Worm (Caenorhabditis elegans) whole organism, L4 larva: ENCODE measurements around the gene stc-1.

Experiments
- T20F7.1 ChIP-seq: fragments of 200-800 bp; sonication (Bioruptor generic); optimal IDR thresholded peaks from 2 replicates; lab custom pipeline; 2018; ENCODE audit warnings: mild to moderate bottlenecking, missing genetic modification characterization, missing compliant biosample characterization
- fkh-10 ChIP-seq: fragments of 150-350 bp; optimal IDR thresholded peaks from 2 replicates; lab custom pipeline; 2014; ENCODE audit warnings: missing biosample characterization, missing genetic modification reagents, missing genetic modification characterization
- hif-1 ChIP-seq, 2 experiments: sonication (generic microtip); optimal IDR thresholded peaks; 2 replicates each; lab custom pipeline; 2016 to 2017; ENCODE audit warnings: missing compliant biosample characterization in 2 of 2, missing genetic modification characterization in 2 of 2, missing genetic modification reagents in 2 of 2, missing genotype in 2 of 2, mild to moderate bottlenecking in 1 of 2
- jun-1 ChIP-seq: fragments of 150-350 bp; optimal IDR thresholded peaks from 2 replicates; lab custom pipeline; 2014; ENCODE audit warnings: missing biosample characterization, missing genetic modification reagents, missing genetic modification characterization
- lir-3 ChIP-seq: sonication (generic microtip); optimal IDR thresholded peaks from 2 replicates; lab custom pipeline; 2016; ENCODE audit warnings: mild to moderate bottlenecking, missing genetic modification characterization, missing compliant biosample characterization
- nhr-10 ChIP-seq: fragments of 150-350 bp; optimal IDR thresholded peaks from 2 replicates; lab custom pipeline; 2014; ENCODE audit warnings: missing biosample characterization, missing genetic modification characterization
- tra-1 ChIP-seq: fragments of 200-800 bp; sonication (Bioruptor generic); IDR thresholded peaks from 2 replicates; pipeline ENCODE4 v1.3.6; 2022; ENCODE audit warnings: missing genetic modification reagents, missing genetic modification characterization, missing compliant biosample characterization

- TF ChIP-seq nhr-10 (no peak), tra-1 (GFP tag; lab: Robert Waterston, UW) (no peak), T20F7.1 (GFP tag; lab: Kevin White, UChicago) (no peak), hif-1 (tag; optimal IDR thresholded peaks at IDR 0.05; lab: Kevin White, UChicago) (no peak), jun-1 (tag; lab: Kevin White, UChicago) (no peak), fkh-10 (peak; percentile 99), lir-3 (tag; lab: Kevin White, UChicago) (no peak)
Observed at ce11 chrII:8559188-8559587, 6.8 kb downstream of the stc-1 start.
